Fruit fly (Drosophila melanogaster): ENCODE data around the gene scpr-B.

The scpr-B gene

dm6 chr3R:11221437-11222230 lies 19.2 kb downstream of the scpr-B start, which contains the start of the genes CG6693 and RpL3 (continued):
- TF ChIP-seq CrebA (GFP tag; optimal IDR thresholded peaks at IDR 0.05; ENCODE audit: borderline replicate concordance), result no peak

dm6 chr3R:11219883-11220282 lies 20.9 kb downstream of the scpr-B start, which contains the start of gene CG6689:
Gene CG6689, minus strand, starts transcription at chr3R:11220064.
- no peak for TF ChIP-seq sage (GFP tag; optimal IDR thresholded peaks at IDR 0.05)
- TF ChIP-seq Abd-B (GFP tag; optimal IDR thresholded peaks at IDR 0.05), result no peak
- peak; percentile 8 for TF ChIP-seq h (GFP tag; optimal IDR thresholded peaks at IDR 0.05)
- TF ChIP-seq CrebA (GFP tag; optimal IDR thresholded peaks at IDR 0.05; ENCODE audit: borderline replicate concordance), result no peak
- peak; percentile 64 for TF ChIP-seq woc (GFP tag; optimal IDR thresholded peaks at IDR 0.05)
- peak; percentile 46 for TF ChIP-seq Hr83 (GFP tag; optimal IDR thresholded peaks at IDR 0.05; ENCODE audit: poor library complexity, severe bottlenecking)
- TF ChIP-seq CG9705 (GFP tag; optimal IDR thresholded peaks at IDR 0.05), result no peak

- TF ChIP-seq dl (GFP tag; optimal IDR thresholded peaks at IDR 0.05; ENCODE audit: insufficient read depth in 1 of 2, partially characterized antibody in 2 of 2) (no peak), brk (GFP tag; optimal IDR thresholded peaks at IDR 0.05) (no peak), OdsH (GFP tag; optimal IDR thresholded peaks at IDR 0.05) (peak; percentile 82), dmrt93B (GFP tag; optimal IDR thresholded peaks at IDR 0.05) (peak; percentile 95), Rel (GFP tag; optimal IDR thresholded peaks at IDR 0.05) (no peak), Rel (tag; optimal IDR thresholded peaks at IDR 0.05) (peak; percentile 61), Abd-B (GFP tag; optimal IDR thresholded peaks at IDR 0.05) (no peak), Dif (GFP tag; optimal IDR thresholded peaks at IDR 0.05; ENCODE audit: partially characterized antibody) (peak; percentile 52), Hnf4 (GFP tag; optimal IDR thresholded peaks at IDR 0.05) (peak; percentile 52), rgr (GFP tag; optimal IDR thresholded peaks at IDR 0.05) (peak; percentile 93), CG32264 (GFP tag; optimal IDR thresholded peaks at IDR 0.05) (peak; percentile 56), psq (GFP tag; optimal IDR thresholded peaks at IDR 0.05) (peak; percentile 63), HLH106 (tag; optimal IDR thresholded peaks at IDR 0.05) (peak; percentile 83), foxo (GFP tag; optimal IDR thresholded peaks at IDR 0.05) (peak in 1 of 2 experiments; percentile 78), h (GFP tag; optimal IDR thresholded peaks at IDR 0.05) (peak; percentile 89), tai (GFP tag; optimal IDR thresholded peaks at IDR 0.05) (no peak), woc (GFP tag; optimal IDR thresholded peaks at IDR 0.05) (peak; percentile 12), Hr78 (GFP tag; optimal IDR thresholded peaks at IDR 0.05) (no peak), ey (GFP tag; optimal IDR thresholded peaks at IDR 0.05) (peak; percentile 69), CrebA (GFP tag; optimal IDR thresholded peaks at IDR 0.05; ENCODE audit: borderline replicate concordance) (no peak), Vsx2 (GFP tag; optimal IDR thresholded peaks at IDR 0.05; ENCODE audit: partially characterized antibody) (peak; percentile 95), br (GFP tag; optimal IDR thresholded peaks at IDR 0.05) (peak; percentile 88), lola (GFP tag; optimal IDR thresholded peaks at IDR 0.05) (no peak), sage (GFP tag; optimal IDR thresholded peaks at IDR 0.05) (no peak), Mio (GFP tag; optimal IDR thresholded peaks at IDR 0.05) (peak; percentile 77), sv (GFP tag; optimal IDR thresholded peaks at IDR 0.05) (peak; percentile 82), Dfd (GFP tag; optimal IDR thresholded peaks at IDR 0.05) (no peak), Myc (optimal IDR thresholded peaks at IDR 0.05) (peak; percentile 60), CG9705 (GFP tag; optimal IDR thresholded peaks at IDR 0.05) (peak; percentile 91), fru (GFP tag; optimal IDR thresholded peaks at IDR 0.05) (peak; percentile 83), pan (optimal IDR thresholded peaks at IDR 0.05) (no peak), Jra (GFP tag; optimal IDR thresholded peaks at IDR 0.05) (peak; percentile 78), Sp1 (GFP tag; optimal IDR thresholded peaks at IDR 0.05) (peak; percentile 89), dsf (GFP tag; optimal IDR thresholded peaks at IDR 0.05; ENCODE audit: borderline replicate concordance) (peak; percentile 18), jim (GFP tag; optimal IDR thresholded peaks at IDR 0.05) (no peak), Hr83 (GFP tag; optimal IDR thresholded peaks at IDR 0.05; ENCODE audit: poor library complexity, severe bottlenecking) (peak; percentile 93), GATAd (GFP tag; optimal IDR thresholded peaks at IDR 0.05) (no peak), usp (GFP tag; optimal IDR thresholded peaks at IDR 0.05) (no peak)
Observed at dm6 chr3R:11216156-11216630, 24.6 kb downstream of the scpr-B start, which contains the start of the genes RpS25 and CG4820. Gene RpS25, minus strand, starts transcription at chr3R:11216287. Gene CG4820, plus strand, starts transcription at chr3R:11216535.

Data from whole organism, wandering third instar larva.